Worm (Caenorhabditis elegans) whole organism, late embryonic: Measurements from ENCODE around the gene T22C8.6.

Source experiments
- F13H6.1 ChIP-seq: sonication (generic microtip); optimal IDR thresholded peaks from 2 replicates; lab custom pipeline; 2016; ENCODE audit warnings: missing genetic modification characterization, missing compliant biosample characterization
- mec-3 ChIP-seq: sonication (generic microtip); optimal IDR thresholded peaks from 2 replicates; lab custom pipeline; 2016; ENCODE audit warnings: borderline replicate concordance, missing genetic modification characterization, missing compliant biosample characterization
- npax-4 ChIP-seq: sonication (generic microtip); optimal IDR thresholded peaks from 2 replicates; lab custom pipeline; 2016; ENCODE audit warnings: missing genetic modification characterization, missing compliant biosample characterization
- pqm-1 ChIP-seq: sonication (generic microtip); optimal IDR thresholded peaks from 2 replicates; lab custom pipeline; 2016; ENCODE audit warnings: missing genetic modification characterization, missing compliant biosample characterization
- sdc-2 ChIP-seq: sonication (generic microtip); optimal IDR thresholded peaks from 2 replicates; lab custom pipeline; 2016; ENCODE audit warnings: missing genotype, missing genetic modification characterization, missing compliant biosample characterization
- syd-9 ChIP-seq: sonication (generic microtip); optimal IDR thresholded peaks from 2 replicates; lab custom pipeline; 2016; ENCODE audit warnings: mild to moderate bottlenecking, missing genetic modification characterization, moderate library complexity, missing compliant biosample characterization

DNA sequence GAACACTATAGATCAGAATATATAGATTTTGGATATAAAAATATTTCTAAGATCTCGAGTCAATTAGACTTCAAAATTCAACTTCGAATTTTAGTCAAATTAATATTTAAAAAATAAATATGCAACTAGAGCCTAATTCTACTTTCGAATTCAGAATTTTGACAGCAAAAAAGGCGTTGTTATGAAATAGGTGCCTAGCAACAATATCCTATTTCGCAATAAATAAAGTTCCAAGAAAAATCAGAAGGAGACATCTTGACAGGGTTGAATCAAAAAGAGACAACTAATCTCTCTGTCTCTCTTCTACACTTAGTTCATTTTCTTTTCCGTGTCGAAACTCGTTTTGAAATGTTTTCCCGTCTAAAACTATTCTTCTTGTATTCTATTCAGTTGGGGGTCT, 45.3 kb upstream of the T22C8.6 start:
- TF ChIP-seq mec-3 (tag; lab: Kevin White, UChicago) (no peak), F13H6.1 (no peak), syd-9 (no peak), pqm-1 (tag; lab: Kevin White, UChicago) (no peak), npax-4 (tag; lab: Kevin White, UChicago) (no peak), sdc-2 (tag; lab: Kevin White, UChicago) (no peak)
